Fruit fly (Drosophila melanogaster) whole organism, embryonic: ENCODE data around the gene Ublcp1.

Experiments used
- Bgb ChIP-seq: fragments of 200-800 bp; sonication (Bioruptor generic); IDR thresholded peaks from 2 replicates; pipeline ENCODE4 v1.3.6; 2022; ENCODE audit warnings: missing biosample characterization, missing genetic modification characterization; ENCODE audit not compliant: partially characterized antibody
- CG10147 ChIP-seq: fragments of 200-800 bp; sonication (Bioruptor generic); optimal IDR thresholded peaks from 2 replicates; lab custom pipeline; 2019; ENCODE audit warnings: missing biosample characterization, mild to moderate bottlenecking, missing genetic modification characterization, moderate library complexity
- CG10274 ChIP-seq: fragments of 200-800 bp; sonication (Bioruptor generic); optimal IDR thresholded peaks from 3 replicates; lab custom pipeline; 2017; ENCODE audit warnings: missing biosample characterization, mild to moderate bottlenecking, missing genetic modification characterization
- CG11398 ChIP-seq: fragments of 200-800 bp; sonication (Bioruptor generic); optimal IDR thresholded peaks from 2 replicates; lab custom pipeline; 2016; ENCODE audit warnings: missing biosample characterization, missing genetic modification characterization
- CG12236 ChIP-seq: fragments of 200-800 bp; sonication (Bioruptor generic); optimal IDR thresholded peaks from 2 replicates; lab custom pipeline; 2016; ENCODE audit warnings: missing biosample characterization, missing genetic modification characterization
- CG1602 ChIP-seq: fragments of 200-800 bp; sonication (Bioruptor generic); optimal IDR thresholded peaks from 3 replicates; lab custom pipeline; 2016; ENCODE audit warnings: missing biosample characterization, missing genetic modification characterization
- CG17568 ChIP-seq: fragments of 200-800 bp; sonication (Bioruptor generic); optimal IDR thresholded peaks from 2 replicates; lab custom pipeline; 2018; ENCODE audit warnings: missing biosample characterization, mild to moderate bottlenecking, missing genetic modification characterization, moderate library complexity
- CG17912 ChIP-seq: fragments of 200-800 bp; sonication (Bioruptor generic); optimal IDR thresholded peaks from 2 replicates; lab custom pipeline; 2018; ENCODE audit warnings: missing biosample characterization, mild to moderate bottlenecking, missing genetic modification characterization
- CG18262 ChIP-seq: fragments of 200-800 bp; optimal IDR thresholded peaks from 3 replicates; lab custom pipeline; 2019; ENCODE audit warnings: missing biosample characterization, mild to moderate bottlenecking, missing genetic modification characterization, moderate library complexity
- CG2129 ChIP-seq: fragments of 200-800 bp; sonication (Bioruptor generic); IDR thresholded peaks from 2 replicates; pipeline ENCODE4 v1.3.6; 2022; ENCODE audit warnings: missing biosample characterization, missing genetic modification characterization; ENCODE audit not compliant: partially characterized antibody
- CG2202 ChIP-seq: fragments of 200-800 bp; sonication (Bioruptor generic); optimal IDR thresholded peaks from 2 replicates; lab custom pipeline; 2018; ENCODE audit warnings: missing biosample characterization, mild to moderate bottlenecking, missing genetic modification characterization
- CG30403 ChIP-seq: fragments of 200-800 bp; sonication (Bioruptor generic); optimal IDR thresholded peaks from 3 replicates; lab custom pipeline; 2016; ENCODE audit warnings: missing biosample characterization, missing genetic modification characterization
- CG3163 ChIP-seq: fragments of 200-800 bp; sonication (Bioruptor generic); optimal IDR thresholded peaks from 3 replicates; lab custom pipeline; 2016; ENCODE audit warnings: missing biosample characterization, missing genetic modification characterization
- CG34422 ChIP-seq: fragments of 200-800 bp; sonication (Bioruptor generic); IDR thresholded peaks from 3 replicates; pipeline ENCODE4 v1.3.6; 2022; ENCODE audit warnings: missing biosample characterization, missing genetic modification characterization
- CG4617 ChIP-seq: fragments of 200-800 bp; sonication (Bioruptor generic); optimal IDR thresholded peaks from 3 replicates; lab custom pipeline; 2016; ENCODE audit warnings: missing biosample characterization, missing genetic modification characterization, borderline replicate concordance
- CG7556 ChIP-seq: fragments of 200-800 bp; sonication (Bioruptor generic); optimal IDR thresholded peaks from 2 replicates; lab custom pipeline; 2017; ENCODE audit warnings: missing biosample characterization, mild to moderate bottlenecking, missing genetic modification characterization
- CG8944 ChIP-seq: fragments of 200-800 bp; sonication (Bioruptor generic); optimal IDR thresholded peaks from 3 replicates; lab custom pipeline; 2016; ENCODE audit warnings: missing biosample characterization, missing genetic modification characterization
- CHES-1-like ChIP-seq: fragments of 200-800 bp; sonication (Bioruptor generic); optimal IDR thresholded peaks from 2 replicates; lab custom pipeline; 2016; ENCODE audit warnings: missing biosample characterization, missing genetic modification characterization
- Dref ChIP-seq: fragments of 200-800 bp; sonication (Bioruptor generic); IDR thresholded peaks from 2 replicates; pipeline ENCODE4 v1.3.6; 2022; ENCODE audit warnings: missing biosample characterization, missing genetic modification characterization
- E2f2 ChIP-seq: fragments of 200-800 bp; sonication (Bioruptor generic); IDR thresholded peaks from 2 replicates; pipeline ENCODE4 v1.3.6; 2022; ENCODE audit warnings: missing biosample characterization, missing genetic modification characterization
- Hand ChIP-seq: fragments of 200-800 bp; sonication (Bioruptor generic); optimal IDR thresholded peaks from 2 replicates; lab custom pipeline; 2017; ENCODE audit warnings: mild to moderate bottlenecking, missing biosample characterization, missing genetic modification reagents, missing genetic modification characterization
- Hr3 ChIP-seq: fragments of 200-800 bp; sonication (Bioruptor generic); optimal IDR thresholded peaks from 3 replicates; lab custom pipeline; 2016; ENCODE audit warnings: missing biosample characterization, missing genetic modification characterization
- Hr78 ChIP-seq, 2 experiments: fragments of 200-800 bp in 1 of 2; fragments of >200 bp in 1 of 2; sonication (Bioruptor generic) in 1 of 2; optimal IDR thresholded peaks; 2 replicates each; lab custom pipeline; 2017 to 2019; ENCODE audit warnings: missing biosample characterization in 2 of 2, missing genetic modification characterization in 2 of 2, mild to moderate bottlenecking in 1 of 2, moderate library complexity in 1 of 2
- Lim3 ChIP-seq: fragments of 200-800 bp; sonication (Bioruptor generic); IDR thresholded peaks from 2 replicates; pipeline ENCODE4 v1.3.6; 2022; ENCODE audit warnings: missing biosample characterization, missing genetic modification characterization
- Myb ChIP-seq: fragments of 200-800 bp; sonication (Bioruptor generic); optimal IDR thresholded peaks from 2 replicates; lab custom pipeline; 2016; ENCODE audit warnings: missing biosample characterization, missing genetic modification characterization
- Neu2 ChIP-seq: fragments of 200-800 bp; sonication (Bioruptor generic); optimal IDR thresholded peaks from 3 replicates; lab custom pipeline; 2016; ENCODE audit warnings: missing biosample characterization, missing genetic modification characterization, borderline replicate concordance
- Oli ChIP-seq: fragments of 200-800 bp; sonication (Bioruptor generic); optimal IDR thresholded peaks from 2 replicates; lab custom pipeline; 2018; ENCODE audit warnings: missing biosample characterization, mild to moderate bottlenecking, missing genetic modification characterization, moderate library complexity
- Poxn ChIP-seq: fragments of 200-800 bp; sonication (Bioruptor generic); IDR thresholded peaks from 2 replicates; pipeline ENCODE4 v1.3.6; 2022; ENCODE audit warnings: missing biosample characterization, missing genetic modification characterization
- Ssrp ChIP-seq: fragments of 200-800 bp; sonication (Bioruptor generic); optimal IDR thresholded peaks from 2 replicates; lab custom pipeline; 2018; ENCODE audit warnings: missing biosample characterization, mild to moderate bottlenecking, missing genetic modification characterization, moderate library complexity
- TFAM ChIP-seq: fragments of 200-800 bp; sonication (Bioruptor generic); optimal IDR thresholded peaks from 2 replicates; lab custom pipeline; 2017; ENCODE audit warnings: missing biosample characterization, missing genetic modification characterization, inconsistent platforms
- Vsx1 ChIP-seq: fragments of 200-800 bp; sonication (Bioruptor generic); optimal IDR thresholded peaks from 2 replicates; lab custom pipeline; 2017; ENCODE audit warnings: missing biosample characterization, mild to moderate bottlenecking, missing genetic modification characterization, missing genetic modification reagents
- al ChIP-seq: fragments of 200-800 bp; sonication (Bioruptor generic); IDR thresholded peaks from 2 replicates; pipeline ENCODE4 v1.3.6; 2022; ENCODE audit warnings: missing biosample characterization, missing genetic modification characterization
- aop ChIP-seq: fragments of 200-800 bp; sonication (Bioruptor generic); IDR thresholded peaks from 2 replicates; pipeline ENCODE4 v1.3.6; 2022; ENCODE audit warnings: missing biosample characterization, missing genetic modification characterization
- bsh ChIP-seq, 2 experiments: fragments of 200-800 bp; sonication (Bioruptor generic); optimal IDR thresholded peaks; 2 replicates each; lab custom pipeline; 2017 to 2018; ENCODE audit warnings: mild to moderate bottlenecking in 2 of 2, missing biosample characterization in 2 of 2, missing genetic modification characterization in 2 of 2, moderate library complexity in 1 of 2
- dmrt11E ChIP-seq: fragments of 200-800 bp; sonication (Bioruptor generic); optimal IDR thresholded peaks from 3 replicates; lab custom pipeline; 2018; ENCODE audit warnings: missing biosample characterization, mild to moderate bottlenecking, missing genetic modification characterization, moderate library complexity
- emc ChIP-seq: fragments of 200-800 bp; sonication (Bioruptor generic); optimal IDR thresholded peaks from 2 replicates; lab custom pipeline; 2016; ENCODE audit warnings: missing biosample characterization, missing genetic modification characterization
- ewg ChIP-seq: fragments of 200-800 bp; sonication (Bioruptor generic); optimal IDR thresholded peaks from 3 replicates; lab custom pipeline; 2017; ENCODE audit warnings: mild to moderate bottlenecking, missing biosample characterization, missing genetic modification reagents, missing genetic modification characterization
- fu2 ChIP-seq: fragments of 200-800 bp; sonication (Bioruptor generic); optimal IDR thresholded peaks from 2 replicates; lab custom pipeline; 2016; ENCODE audit warnings: missing biosample characterization, missing genetic modification characterization
- gro ChIP-seq: fragments of 200-800 bp; sonication (Bioruptor generic); optimal IDR thresholded peaks from 2 replicates; lab custom pipeline; 2016; ENCODE audit warnings: missing biosample characterization, missing genetic modification characterization
- ken ChIP-seq: fragments of 200-800 bp; sonication (Bioruptor generic); IDR thresholded peaks from 3 replicates; pipeline ENCODE4 v1.3.6; 2022; ENCODE audit warnings: missing biosample characterization, missing genetic modification characterization
- mam ChIP-seq: fragments of 200-800 bp; sonication (Bioruptor generic); optimal IDR thresholded peaks from 3 replicates; lab custom pipeline; 2016; ENCODE audit warnings: missing biosample characterization, missing genetic modification characterization
- odd ChIP-seq: fragments of 200-800 bp; sonication (Bioruptor generic); optimal IDR thresholded peaks from 2 replicates; lab custom pipeline; 2017; ENCODE audit warnings: missing biosample characterization, mild to moderate bottlenecking, missing genetic modification characterization
- org-1 ChIP-seq: fragments of 200-800 bp; sonication (Bioruptor generic); optimal IDR thresholded peaks from 2 replicates; lab custom pipeline; 2017; ENCODE audit warnings: missing biosample characterization, missing genetic modification characterization
- pros ChIP-seq: fragments of 200-800 bp; sonication (Bioruptor generic); optimal IDR thresholded peaks from 3 replicates; lab custom pipeline; 2019; ENCODE audit warnings: missing biosample characterization, mild to moderate bottlenecking, missing genetic modification characterization, moderate library complexity
- psq ChIP-seq: fragments of 200-800 bp; sonication (Bioruptor generic); optimal IDR thresholded peaks from 2 replicates; lab custom pipeline; 2017; ENCODE audit warnings: missing biosample characterization, missing genetic modification characterization
- so ChIP-seq: fragments of 200-800 bp; sonication (Bioruptor generic); IDR thresholded peaks from 3 replicates; pipeline ENCODE4 v1.3.6; 2022; ENCODE audit warnings: missing biosample characterization, missing genetic modification characterization
- sr ChIP-seq: fragments of 200-800 bp; sonication (Bioruptor generic); IDR thresholded peaks from 3 replicates; pipeline ENCODE4 v1.3.6; 2022; ENCODE audit warnings: missing biosample characterization, missing genetic modification characterization
- ssp ChIP-seq: fragments of 200-800 bp; sonication (Bioruptor generic); IDR thresholded peaks from 2 replicates; pipeline ENCODE4 v1.3.6; 2022; ENCODE audit warnings: missing biosample characterization, missing genetic modification characterization
- twi ChIP-seq: fragments of 200-800 bp; optimal IDR thresholded peaks from 2 replicates; lab custom pipeline; 2019; ENCODE audit warnings: missing biosample characterization, mild to moderate bottlenecking, missing genetic modification characterization, moderate library complexity
- vnd ChIP-seq: fragments of 200-800 bp; sonication (Bioruptor generic); IDR thresholded peaks from 3 replicates; pipeline ENCODE4 v1.3.6; 2022; ENCODE audit warnings: missing biosample characterization, missing genetic modification characterization; ENCODE audit not compliant: partially characterized antibody
- zen2 ChIP-seq: fragments of 200-800 bp; sonication (Bioruptor generic); IDR thresholded peaks from 3 replicates; pipeline ENCODE4 v1.3.6; 2022; ENCODE audit warnings: missing biosample characterization, missing genetic modification characterization; ENCODE audit not compliant: partially characterized antibody

The Ublcp1 gene

DNA sequence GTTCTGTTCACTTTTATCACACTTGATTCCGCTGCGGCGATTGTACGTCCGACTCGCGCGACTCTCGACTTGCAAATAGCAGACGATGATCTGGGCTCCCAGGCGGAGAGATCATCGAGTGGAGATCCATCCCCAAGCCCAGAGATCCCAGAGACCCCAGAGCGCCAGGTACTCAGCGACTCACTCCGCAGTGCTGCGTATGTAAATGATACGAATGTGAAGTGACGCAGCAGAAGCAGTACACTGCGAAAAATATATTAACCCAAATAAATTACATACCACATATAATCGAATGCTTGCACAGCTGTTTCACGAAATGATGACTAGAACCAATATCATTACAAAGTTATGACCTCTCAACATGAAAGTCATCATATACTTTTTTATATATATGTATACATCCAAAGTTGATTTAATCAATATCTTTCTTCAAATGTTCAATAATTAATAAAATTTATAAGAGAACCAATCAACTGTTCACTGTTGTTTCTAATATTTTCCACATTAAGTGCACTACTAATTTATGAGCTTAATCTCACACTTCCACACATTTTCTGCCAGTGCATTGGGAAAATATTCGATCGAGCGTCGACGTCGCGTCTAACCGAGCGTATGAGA is 6.0 kb downstream of the Ublcp1 start, which contains the start of gene CG17111 (continued):
- TF ChIP-seq Dref (GFP tag; lab: Robert Waterston, UW) (no peak), so (GFP tag; lab: Robert Waterston, UW) (no peak), TFAM (GFP tag; lab: Kevin White, UChicago) (no peak), CG3163 (GFP tag; lab: Kevin White, UChicago) (no peak), twi (no peak), ken (GFP tag; lab: Robert Waterston, UW) (no peak), gro (no peak), E2f2 (GFP tag; lab: Robert Waterston, UW) (no peak), CG7556 (GFP tag; lab: Kevin White, UChicago) (peak; percentile 66), CG30403 (peak; percentile 57), pros (GFP tag; lab: Kevin White, UChicago) (no peak), bsh (GFP tag; optimal IDR thresholded peaks at IDR 0.05; lab: Kevin White, UChicago) (no peak), Oli (tag; lab: Kevin White, UChicago) (peak; percentile 62), Hr78 (GFP tag; optimal IDR thresholded peaks at IDR 0.05; lab: Kevin White, UChicago) (no peak), CG17568 (GFP tag; lab: Kevin White, UChicago) (no peak), Vsx1 (no peak), psq (GFP tag; lab: Kevin White, UChicago) (no peak), CG1602 (GFP tag; lab: Kevin White, UChicago) (peak; percentile 28), CG2202 (no peak), odd (no peak), Bgb (no peak), CG18262 (tag; lab: Kevin White, UChicago) (no peak), Lim3 (GFP tag; lab: Robert Waterston, UW) (no peak), CG11398 (GFP tag; lab: Kevin White, UChicago) (no peak), Poxn (GFP tag; lab: Robert Waterston, UW) (no peak), al (GFP tag; lab: Robert Waterston, UW) (no peak), Ssrp (tag; lab: Kevin White, UChicago) (no peak), CG4617 (GFP tag; lab: Kevin White, UChicago) (no peak), emc (no peak), CG8944 (GFP tag; lab: Kevin White, UChicago) (no peak), CG34422 (GFP tag; lab: Robert Waterston, UW) (no peak), ssp (GFP tag; lab: Robert Waterston, UW) (no peak), fu2 (GFP tag; lab: Kevin White, UChicago) (no peak), aop (GFP tag; lab: Robert Waterston, UW) (no peak), CG10147 (GFP tag; lab: Kevin White, UChicago) (peak; percentile 37), mam (GFP tag; lab: Kevin White, UChicago) (no peak), CG2129 (GFP tag; lab: Robert Waterston, UW) (no peak), CG10274 (GFP tag; lab: Kevin White, UChicago) (no peak), CG12236 (GFP tag; lab: Kevin White, UChicago) (no peak), Hand (GFP tag; lab: Kevin White, UChicago) (no peak), Neu2 (GFP tag; lab: Kevin White, UChicago) (no peak), CG17912 (GFP tag; lab: Kevin White, UChicago) (no peak), Hr3 (GFP tag; lab: Kevin White, UChicago) (peak; percentile 27), CHES-1-like (no peak), zen2 (GFP tag; lab: Robert Waterston, UW) (no peak), org-1 (no peak), Myb (GFP tag; lab: Kevin White, UChicago) (no peak), vnd (no peak), ewg (GFP tag; lab: Kevin White, UChicago) (peak; percentile 9), sr (GFP tag; lab: Robert Waterston, UW) (no peak), dmrt11E (tag; lab: Kevin White, UChicago) (no peak)
